Fruit fly (Drosophila melanogaster) S2 (cell line): ENCODE results near the gene Tet.

ENCODE experiments used
- CG8478 ChIP-seq: fragments of >200 bp; optimal IDR thresholded peaks from 2 replicates; lab custom pipeline; 2018
- CTCF ChIP-seq, 2 experiments: fragments of >200 bp; optimal IDR thresholded peaks; 2 replicates each; lab custom pipeline; 2018

Tet gene

dm6 chr3L:2879005-2879826 lies at the start of gene Tet:
Gene Tet, minus strand, starts transcription at chr3L:2879158.
- TF ChIP-seq CG8478 (lab: Kevin White, UChicago) (no peak), CTCF (optimal IDR thresholded peaks at IDR 0.05; lab: Kevin White, UChicago) (no peak)

dm6 chr3L:2923097-2923496 lies 44.1 kb upstream of the Tet start:
- TF ChIP-seq CTCF (optimal IDR thresholded peaks at IDR 0.05; lab: Kevin White, UChicago) (no peak), CG8478 (lab: Kevin White, UChicago) (no peak)

dm6 chr3L:2918628-2919027 lies 39.7 kb upstream of the Tet start:
- TF ChIP-seq CTCF (optimal IDR thresholded peaks at IDR 0.05; lab: Kevin White, UChicago), result no peak

- no peak for TF ChIP-seq CTCF (optimal IDR thresholded peaks at IDR 0.05; lab: Kevin White, UChicago)
- no peak for TF ChIP-seq CG8478 (lab: Kevin White, UChicago)
Measured at dm6 chr3L:2916554-2916953, 37.6 kb upstream of the Tet start, which contains the start of gene CG9970. Gene CG9970, minus strand, starts transcription at chr3L:2916654.

- TF ChIP-seq CTCF (optimal IDR thresholded peaks at IDR 0.05; lab: Kevin White, UChicago) (no peak), CG8478 (lab: Kevin White, UChicago) (no peak)
Measured at dm6 chr3L:2913291-2913690, 34.3 kb upstream of the Tet start.

dm6 chr3L:2909523-2910042 lies 30.6 kb upstream of the Tet start:
- no peak for TF ChIP-seq CTCF (optimal IDR thresholded peaks at IDR 0.05; lab: Kevin White, UChicago)
- no peak for TF ChIP-seq CG8478 (lab: Kevin White, UChicago)

- TF ChIP-seq CG8478 (lab: Kevin White, UChicago), result no peak
- no peak for TF ChIP-seq CTCF (optimal IDR thresholded peaks at IDR 0.05; lab: Kevin White, UChicago)
Measured at dm6 chr3L:2906404-2906803, 27.4 kb upstream of the Tet start.

- TF ChIP-seq CG8478 (lab: Kevin White, UChicago), result no peak
- TF ChIP-seq CTCF (optimal IDR thresholded peaks at IDR 0.05; lab: Kevin White, UChicago), result no peak
Measured at dm6 chr3L:2896371-2896958, 17.5 kb upstream of the Tet start.

dm6 chr3L:2894750-2895149 lies 15.8 kb upstream of the Tet start, which contains the start of gene Shab:
Gene Shab, plus strand, starts transcription at chr3L:2895017.
- no peak for TF ChIP-seq CG8478 (lab: Kevin White, UChicago)
- TF ChIP-seq CTCF (optimal IDR thresholded peaks at IDR 0.05; lab: Kevin White, UChicago), result no peak

- TF ChIP-seq CTCF (optimal IDR thresholded peaks at IDR 0.05; lab: Kevin White, UChicago), result peak in 1 of 2 experiments; percentile 13
- no peak for TF ChIP-seq CG8478 (lab: Kevin White, UChicago)
Measured at dm6 chr3L:2893846-2894511, 15.0 kb upstream of the Tet start.

dm6 chr3L:2892105-2892504 lies 13.1 kb upstream of the Tet start, which contains the start of gene spz5:
Gene spz5, minus strand, starts transcription at chr3L:2892166.
- TF ChIP-seq CG8478 (lab: Kevin White, UChicago) (no peak), CTCF (optimal IDR thresholded peaks at IDR 0.05; lab: Kevin White, UChicago) (no peak)

- TF ChIP-seq CG8478 (lab: Kevin White, UChicago), result no peak
- TF ChIP-seq CTCF (optimal IDR thresholded peaks at IDR 0.05; lab: Kevin White, UChicago), result no peak
Measured at dm6 chr3L:2888150-2888549, 9.2 kb upstream of the Tet start.

dm6 chr3L:2887399-2887798 lies 8.4 kb upstream of the Tet start:
- TF ChIP-seq CG8478 (lab: Kevin White, UChicago) (no peak), CTCF (optimal IDR thresholded peaks at IDR 0.05; lab: Kevin White, UChicago) (no peak)

dm6 chr3L:2885568-2885967 lies 6.6 kb upstream of the Tet start:
- TF ChIP-seq CG8478 (lab: Kevin White, UChicago), result no peak
- TF ChIP-seq CTCF (optimal IDR thresholded peaks at IDR 0.05; lab: Kevin White, UChicago), result peak; percentile 46 to 67

dm6 chr3L:2884404-2884803 lies 5.4 kb upstream of the Tet start:
- TF ChIP-seq CG8478 (lab: Kevin White, UChicago) (no peak), CTCF (optimal IDR thresholded peaks at IDR 0.05; lab: Kevin White, UChicago) (no peak)
